Worm (Caenorhabditis elegans) whole organism, L4/young adult: ENCODE data around the gene C44F1.1.

Experiments
- W03F9.2 ChIP-seq: fragments of 150-350 bp; optimal IDR thresholded peaks from 2 replicates; lab custom pipeline; 2014; ENCODE audit warnings: missing biosample characterization, missing genetic modification characterization
- dao-5 ChIP-seq: sonication (generic microtip); optimal IDR thresholded peaks from 2 replicates; lab custom pipeline; 2016; ENCODE audit warnings: missing genotype, missing genetic modification characterization, moderate library complexity, missing compliant biosample characterization
- him-1 ChIP-seq: sonication (generic microtip); optimal IDR thresholded peaks from 2 replicates; lab custom pipeline; 2016; ENCODE audit warnings: missing genotype, missing genetic modification reagents, missing genetic modification characterization, missing compliant biosample characterization

Gene C44F1.1

DNA sequence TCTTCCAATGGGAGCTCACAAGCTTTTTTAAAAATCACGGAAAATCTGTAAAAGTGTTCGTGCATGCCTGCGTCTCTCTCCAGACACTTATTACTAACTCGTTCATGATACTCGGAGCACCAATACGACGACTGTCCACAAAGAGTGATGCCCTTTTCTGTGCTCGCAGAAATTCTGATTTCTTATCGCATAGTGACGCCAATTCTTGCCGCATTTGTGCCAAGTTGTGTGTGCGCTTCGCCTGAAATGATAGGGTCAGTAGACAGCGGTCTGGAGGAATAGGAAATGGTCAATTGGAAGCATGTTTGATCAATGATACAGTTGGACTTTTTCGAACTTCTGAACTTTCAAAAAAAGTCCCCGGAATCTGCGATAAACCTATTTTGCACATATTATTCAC, 1.3 kb downstream of the C44F1.1 start:
- TF ChIP-seq him-1 = no peak
- TF ChIP-seq W03F9.2 (tag; lab: Kevin White, UChicago) = no peak
- no peak for TF ChIP-seq dao-5 (tag; lab: Kevin White, UChicago)

DNA sequence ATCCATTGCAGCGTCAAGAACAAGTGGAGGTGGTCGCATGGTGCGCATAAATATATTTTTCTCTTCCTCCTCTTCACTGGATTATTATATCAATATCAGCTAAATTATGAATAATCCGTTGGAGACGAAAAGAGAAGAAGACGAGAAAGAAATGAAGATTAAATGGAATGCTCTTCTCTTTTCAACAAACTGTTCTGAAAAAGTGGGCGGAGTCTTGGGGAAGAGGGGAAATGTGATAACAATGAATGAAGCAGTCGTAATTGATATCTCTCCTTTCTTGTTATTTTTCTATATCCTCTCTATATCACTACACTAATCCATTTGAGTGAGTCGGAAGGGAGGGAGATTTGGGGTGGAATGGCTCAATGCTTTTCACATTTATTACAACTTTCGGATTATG, 6.0 kb downstream of the C44F1.1 start, which contains the start of gene arcp-1:
Gene arcp-1, minus strand, starts transcription at position 101 of the 400 bp plus-strand sequence.
- TF ChIP-seq W03F9.2 (tag; lab: Kevin White, UChicago) = no peak
- no peak for TF ChIP-seq dao-5 (tag; lab: Kevin White, UChicago)
- TF ChIP-seq him-1 = no peak

DNA sequence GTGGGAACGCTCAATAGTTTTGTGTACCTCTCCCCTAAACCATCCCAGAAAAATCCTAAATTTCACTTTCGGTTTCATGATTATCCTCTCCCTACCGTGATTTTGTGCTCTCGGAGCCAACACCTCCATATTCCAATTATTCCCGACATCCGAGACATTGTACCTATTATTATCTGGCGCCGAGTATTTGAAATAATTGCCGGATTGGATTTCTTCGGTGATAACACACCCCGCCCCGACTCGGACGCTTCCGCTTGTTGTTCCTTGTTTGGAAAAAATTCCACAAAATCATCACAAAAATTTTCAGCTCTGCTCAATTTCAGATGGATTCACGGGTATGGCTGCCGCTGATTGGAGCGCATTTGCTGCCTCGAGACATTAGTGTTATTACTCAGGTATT, 20.2 kb downstream of the C44F1.1 start, which contains the start of gene lin-48:
Gene lin-48, plus strand, starts transcription at position 301 of the 400 bp plus-strand sequence.
- TF ChIP-seq dao-5 (tag; lab: Kevin White, UChicago) (no peak), him-1 (no peak), W03F9.2 (tag; lab: Kevin White, UChicago) (no peak)

DNA sequence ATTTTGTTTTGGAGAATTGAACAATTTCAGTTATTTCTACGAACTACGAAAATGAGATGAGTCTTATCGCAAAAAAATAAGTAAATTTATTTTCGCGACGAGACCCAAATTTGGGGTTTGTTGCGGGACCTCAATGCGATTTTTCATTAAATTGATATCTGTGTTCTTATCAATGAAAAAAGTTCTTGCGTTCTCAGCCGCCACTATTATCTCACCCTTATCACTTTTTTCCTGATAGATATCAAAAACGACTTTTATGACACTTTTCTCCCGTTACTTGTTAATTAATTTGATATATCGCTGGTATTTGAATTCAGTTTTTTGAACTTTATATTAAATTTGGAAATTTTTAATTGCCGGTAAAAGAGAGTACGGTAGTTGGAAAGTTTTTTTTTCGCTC, 22.0 kb downstream of the C44F1.1 start:
- TF ChIP-seq dao-5 (tag; lab: Kevin White, UChicago) (no peak), W03F9.2 (tag; lab: Kevin White, UChicago) (no peak)

DNA sequence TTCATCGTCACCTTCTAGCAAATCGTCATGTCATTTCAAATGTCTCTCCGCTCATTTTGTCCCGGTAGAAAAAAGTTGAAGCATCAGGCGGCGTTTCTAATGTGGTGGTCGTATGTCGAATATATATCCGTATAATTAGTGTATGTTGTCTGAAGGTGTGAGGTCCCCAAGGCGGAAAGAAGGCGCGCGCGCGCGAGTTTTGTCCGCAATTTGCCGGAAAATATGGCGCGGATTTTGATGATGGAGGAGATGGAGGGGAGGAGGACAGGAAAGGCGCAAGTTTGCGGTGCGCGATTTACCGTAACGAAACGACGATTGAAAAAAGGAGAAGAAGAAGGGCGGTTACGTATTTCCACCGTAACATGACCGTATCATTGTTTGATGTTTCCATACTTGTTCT, 23.3 kb downstream of the C44F1.1 start:
- TF ChIP-seq him-1 (no peak), W03F9.2 (tag; lab: Kevin White, UChicago) (no peak), dao-5 (tag; lab: Kevin White, UChicago) (no peak)

DNA sequence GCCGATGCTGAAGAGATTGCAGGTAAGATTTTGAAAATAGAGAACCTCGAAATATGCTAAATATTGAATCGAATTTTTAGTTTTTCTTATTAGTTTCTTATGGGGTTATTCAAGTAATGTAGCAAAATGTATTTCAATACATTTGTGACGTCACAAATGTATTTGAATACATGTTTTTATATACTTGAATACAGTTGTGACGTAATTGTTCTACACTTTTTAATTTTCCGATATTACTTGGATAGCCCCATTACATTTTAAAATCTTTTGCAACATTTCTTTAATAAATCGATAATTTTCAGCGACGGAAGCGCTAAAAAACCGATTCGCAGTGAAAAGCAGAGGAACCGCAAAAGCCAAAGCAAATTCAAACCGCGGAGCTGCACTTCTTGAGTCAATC, 27.0 kb downstream of the C44F1.1 start:
- TF ChIP-seq W03F9.2 (tag; lab: Kevin White, UChicago) (no peak), dao-5 (tag; lab: Kevin White, UChicago) (no peak), him-1 (no peak)

DNA sequence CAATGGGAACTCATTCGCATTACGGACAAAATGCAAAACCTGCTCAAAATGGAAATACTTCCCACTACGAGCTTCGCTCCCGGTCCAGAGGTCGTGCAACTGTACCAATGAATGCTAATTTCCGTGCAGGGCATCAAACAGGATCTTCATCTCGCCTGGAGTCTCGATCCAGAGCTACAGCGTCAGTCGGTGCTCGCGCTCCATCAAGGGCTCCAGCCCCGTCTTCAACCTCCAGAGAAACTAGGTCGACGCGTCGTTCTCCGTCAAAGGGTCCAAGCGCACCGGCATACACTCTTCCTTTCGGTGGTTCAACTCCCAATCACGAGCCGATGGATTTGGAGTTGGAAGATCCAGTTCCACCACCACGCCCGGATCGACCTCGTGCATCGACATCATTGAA, 27.6 kb downstream of the C44F1.1 start:
- TF ChIP-seq him-1 (no peak), W03F9.2 (tag; lab: Kevin White, UChicago) (no peak), dao-5 (tag; lab: Kevin White, UChicago) (no peak)

DNA sequence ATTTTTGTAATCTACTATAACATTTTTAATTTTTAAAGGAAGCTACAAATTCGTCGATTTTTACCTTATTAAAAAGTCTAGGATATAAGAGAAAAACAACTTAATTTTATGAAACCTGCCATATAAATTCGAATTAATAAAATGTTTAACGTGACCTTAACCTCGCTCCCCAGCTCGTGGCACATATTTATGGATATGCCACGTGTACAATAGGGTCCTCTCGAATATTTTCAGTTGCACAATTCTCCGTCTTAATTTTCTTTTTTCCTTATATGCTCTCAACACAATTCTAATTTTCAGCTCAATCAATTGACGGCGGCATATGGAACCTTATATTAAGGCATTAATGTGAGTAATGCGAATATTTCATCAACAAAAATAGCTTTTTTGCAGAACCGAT, 29.1 kb downstream of the C44F1.1 start, which contains the start of gene F34D10.4:
Gene F34D10.4, plus strand, starts transcription at position 301 of the 400 bp plus-strand sequence.
- TF ChIP-seq W03F9.2 (tag; lab: Kevin White, UChicago) = no peak
- no peak for TF ChIP-seq him-1
- no peak for TF ChIP-seq dao-5 (tag; lab: Kevin White, UChicago)

DNA sequence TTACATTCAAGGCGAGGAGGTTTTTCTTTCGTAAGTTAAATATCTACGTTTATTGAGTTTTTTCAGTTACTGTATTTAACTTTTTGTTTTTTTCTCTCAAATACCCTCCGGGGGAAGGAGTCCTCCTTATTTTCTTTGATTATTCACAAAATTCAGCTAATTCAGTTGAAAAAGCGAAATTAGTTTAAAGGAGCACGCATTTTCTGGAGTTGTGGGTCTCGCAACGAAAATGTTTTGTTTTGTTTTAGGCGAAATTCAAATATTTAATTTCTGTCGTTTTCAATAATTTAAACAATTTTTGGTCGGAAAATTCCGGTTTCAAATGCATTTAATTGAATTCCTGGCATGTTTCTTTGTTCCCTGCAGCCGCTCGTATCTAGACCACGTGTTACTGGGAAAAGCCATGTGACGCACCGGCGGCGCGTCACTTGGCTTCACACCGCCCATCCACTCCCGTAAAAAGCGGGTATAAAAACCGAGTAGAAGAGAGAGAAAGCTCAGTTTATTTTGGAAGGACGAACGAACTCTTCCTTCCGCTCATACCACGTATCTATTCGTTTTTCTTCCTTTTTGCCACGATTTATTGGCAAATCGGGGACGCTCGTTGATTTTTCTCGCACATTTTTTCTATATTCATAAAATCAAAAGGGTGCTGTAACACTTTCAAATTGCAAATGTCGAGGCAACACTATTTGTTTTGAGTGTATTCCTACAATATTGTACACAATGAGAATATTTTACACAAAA, 29.7 kb downstream of the C44F1.1 start:
- TF ChIP-seq him-1 = no peak
- no peak for TF ChIP-seq dao-5 (tag; lab: Kevin White, UChicago)
- no peak for TF ChIP-seq W03F9.2 (tag; lab: Kevin White, UChicago)

DNA sequence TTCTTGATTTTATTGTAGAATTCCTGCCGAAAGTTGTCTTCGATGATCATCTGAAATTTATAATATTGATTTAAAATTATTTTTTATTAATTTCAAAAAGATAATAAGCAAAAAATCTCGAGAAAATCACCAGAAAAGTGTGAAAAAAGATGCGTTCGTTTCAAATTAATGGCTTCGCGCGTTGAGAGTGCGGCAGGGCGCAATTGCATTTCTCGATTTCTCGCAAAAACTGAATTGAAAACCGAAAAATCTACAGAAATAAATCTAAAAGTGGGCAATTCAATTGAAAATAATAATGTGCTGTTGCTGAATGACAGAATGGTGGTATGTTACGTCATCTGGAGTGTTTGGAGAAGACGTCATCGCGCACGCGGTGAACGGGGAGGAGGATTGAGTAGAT, 30.4 kb downstream of the C44F1.1 start, which contains the start of gene evl-18:
Gene evl-18, minus strand, starts transcription at position 50 of the 400 bp plus-strand sequence.
- TF ChIP-seq dao-5 (tag; lab: Kevin White, UChicago) (no peak), W03F9.2 (tag; lab: Kevin White, UChicago) (no peak), him-1 (no peak)

DNA sequence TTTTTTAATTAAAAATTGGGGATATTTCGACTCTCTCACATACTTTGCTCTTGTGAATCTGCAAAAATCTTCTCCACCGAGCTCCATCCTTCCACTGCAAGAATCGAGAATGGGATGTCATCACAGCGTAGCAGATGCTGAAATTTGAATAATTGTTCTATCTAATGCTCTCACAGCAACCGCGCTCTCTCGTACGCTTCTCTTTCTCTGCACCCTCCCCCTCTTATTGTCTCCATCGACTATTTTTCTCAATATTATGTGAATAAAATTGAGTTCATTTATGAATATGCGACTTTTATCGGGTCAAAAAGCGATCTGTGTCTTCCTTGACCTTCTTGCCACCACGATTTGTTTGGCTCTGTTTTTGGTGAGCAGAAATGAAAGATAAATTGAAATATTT, 31.4 kb downstream of the C44F1.1 start, which contains the start of gene F34D10.3:
Gene F34D10.3, plus strand, starts transcription at position 249 of the 400 bp plus-strand sequence.
- TF ChIP-seq dao-5 (tag; lab: Kevin White, UChicago) (no peak), him-1 (no peak), W03F9.2 (tag; lab: Kevin White, UChicago) (no peak)

DNA sequence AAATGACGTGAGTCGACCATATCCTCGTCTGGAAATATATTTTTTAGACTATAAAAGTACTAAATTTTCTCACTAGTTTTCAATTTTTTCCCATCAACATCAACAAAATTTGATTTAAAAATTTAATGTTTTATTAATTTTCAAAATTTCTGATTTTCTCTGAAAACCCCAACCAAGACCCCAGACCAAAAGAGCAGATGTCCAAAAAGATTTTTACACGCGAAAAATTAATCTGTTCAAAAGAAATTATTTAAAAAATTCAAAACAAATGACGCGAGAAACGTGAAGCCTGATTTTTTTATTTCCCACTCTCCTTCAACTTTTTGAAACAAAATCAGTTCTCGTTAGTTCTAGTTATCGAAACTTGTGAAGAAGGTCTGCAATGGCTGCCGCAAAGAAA, 34.9 kb downstream of the C44F1.1 start, which contains the start of gene F34D10.8:
Gene F34D10.8, plus strand, starts transcription at position 301 of the 400 bp plus-strand sequence.
- TF ChIP-seq W03F9.2 (tag; lab: Kevin White, UChicago) = no peak
- no peak for TF ChIP-seq him-1
- TF ChIP-seq dao-5 (tag; lab: Kevin White, UChicago) = no peak

DNA sequence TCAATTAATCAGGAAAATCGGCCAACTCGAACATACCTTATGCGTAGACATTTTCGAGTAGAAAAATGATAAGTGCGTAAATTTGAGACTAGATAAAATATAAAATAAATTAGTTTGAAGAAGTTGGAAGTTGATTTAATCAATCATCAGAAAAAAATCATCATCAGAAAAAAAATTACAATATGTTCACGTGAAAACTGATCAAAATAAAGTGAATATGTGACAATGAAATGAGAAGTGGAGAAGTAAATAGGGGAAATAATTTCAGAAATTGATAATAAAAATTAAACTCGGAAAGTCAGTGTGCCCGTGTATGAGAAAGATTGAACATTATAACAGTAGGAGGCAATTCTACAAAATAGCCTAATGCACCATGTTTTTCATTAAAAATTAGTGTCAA, 35.8 kb downstream of the C44F1.1 start, which contains the start of gene F34D10.9:
Gene F34D10.9, minus strand, starts transcription at position 101 of the 400 bp plus-strand sequence.
- TF ChIP-seq him-1 = no peak

DNA sequence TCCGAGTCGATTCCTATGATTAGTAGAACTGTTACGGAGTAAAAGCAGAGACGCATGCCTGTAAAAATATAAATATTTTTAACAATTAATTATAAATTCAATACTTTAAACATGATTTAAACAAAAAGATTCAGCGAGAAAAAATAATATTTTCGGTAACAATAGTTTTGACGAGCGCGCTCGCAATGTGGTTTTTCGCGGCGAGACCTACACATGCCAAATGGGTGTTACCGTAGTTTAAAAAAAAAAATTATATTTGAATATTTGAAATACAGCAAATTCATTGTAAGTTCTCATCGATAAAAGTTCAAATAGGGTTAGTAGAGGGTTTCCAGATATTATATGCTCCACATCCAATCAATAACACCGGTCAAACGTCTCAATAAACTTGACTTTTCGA, 38.9 kb downstream of the C44F1.1 start, which contains the start of gene gldi-5:
Gene gldi-5, minus strand, starts transcription at position 58 of the 400 bp plus-strand sequence.
- TF ChIP-seq him-1 (no peak), W03F9.2 (tag; lab: Kevin White, UChicago) (no peak), dao-5 (tag; lab: Kevin White, UChicago) (no peak)
